Worm (Caenorhabditis elegans): ENCODE results near the gene T24D5.4.

T24D5.4 gene

DNA sequence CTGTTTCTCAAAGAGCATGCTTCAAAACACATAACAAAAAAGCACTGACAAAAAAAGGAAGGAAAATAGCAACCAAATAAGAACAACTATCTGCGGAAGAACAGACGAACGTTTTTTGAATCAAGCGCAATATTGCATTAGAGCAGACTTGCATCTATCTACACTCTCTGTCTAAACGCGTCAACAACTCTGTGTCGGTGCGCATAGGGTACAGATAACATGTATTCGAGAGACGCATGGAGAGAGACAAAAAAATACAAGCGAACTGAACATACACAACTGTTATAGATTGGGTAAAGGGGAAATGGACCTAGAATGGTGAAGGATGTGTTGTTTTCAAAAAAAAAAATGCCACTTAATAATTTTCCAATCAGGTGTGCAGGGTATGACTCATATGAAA is 38.0 kb downstream of the T24D5.4 start:
- TF ChIP-seq hmg-4 (GFP tag; optimal IDR thresholded peaks at IDR 0.05) (no peak), tra-4 (tag; optimal IDR thresholded peaks at IDR 0.05) (no peak), pes-1 (GFP tag; IDR thresholded peaks at IDR 0.05) (no peak), tbx-37 (GFP tag; conservative IDR thresholded peaks at IDR 0.05) (no peak), B0310.2 (tag; optimal IDR thresholded peaks at IDR 0.05) (no peak), aly-1 (tag; optimal IDR thresholded peaks at IDR 0.05) (no peak), tbx-11 (GFP tag; IDR thresholded peaks at IDR 0.05) (no peak), ets-7 (tag; optimal IDR thresholded peaks at IDR 0.05) (no peak), ceh-36 (tag; optimal IDR thresholded peaks at IDR 0.05) (no peak), hnd-1 (tag; optimal IDR thresholded peaks at IDR 0.05) (no peak), scrt-1 (GFP tag; IDR thresholded peaks at IDR 0.05) (no peak), sea-1 (GFP tag; conservative IDR thresholded peaks at IDR 0.05) (no peak), flt-1 (GFP tag; IDR thresholded peaks at IDR 0.05) (no peak), hmbx-1 (tag; optimal IDR thresholded peaks at IDR 0.05) (no peak)

- TF ChIP-seq hmbx-1 (tag; optimal IDR thresholded peaks at IDR 0.05), result no peak
- TF ChIP-seq scrt-1 (GFP tag; IDR thresholded peaks at IDR 0.05), result no peak
- no peak for TF ChIP-seq tbx-37 (GFP tag; conservative IDR thresholded peaks at IDR 0.05)
- TF ChIP-seq sea-1 (GFP tag; conservative IDR thresholded peaks at IDR 0.05), result no peak
- TF ChIP-seq F13C5.2 (tag; optimal IDR thresholded peaks at IDR 0.05), result no peak
- TF ChIP-seq ceh-13 (GFP tag; optimal IDR thresholded peaks at IDR 0.05), result no peak
- TF ChIP-seq hmg-4 (GFP tag; optimal IDR thresholded peaks at IDR 0.05), result no peak
- no peak for TF ChIP-seq ama-1 (optimal IDR thresholded peaks at IDR 0.05)
- no peak for TF ChIP-seq hnd-1 (tag; optimal IDR thresholded peaks at IDR 0.05)
- no peak for TF ChIP-seq flt-1 (GFP tag; IDR thresholded peaks at IDR 0.05)
- TF ChIP-seq pes-1 (GFP tag; IDR thresholded peaks at IDR 0.05), result no peak
- no peak for TF ChIP-seq tra-4 (tag; optimal IDR thresholded peaks at IDR 0.05)
Observed at ce11 chrX:12636242-12636641, 39.3 kb downstream of the T24D5.4 start.

DNA sequence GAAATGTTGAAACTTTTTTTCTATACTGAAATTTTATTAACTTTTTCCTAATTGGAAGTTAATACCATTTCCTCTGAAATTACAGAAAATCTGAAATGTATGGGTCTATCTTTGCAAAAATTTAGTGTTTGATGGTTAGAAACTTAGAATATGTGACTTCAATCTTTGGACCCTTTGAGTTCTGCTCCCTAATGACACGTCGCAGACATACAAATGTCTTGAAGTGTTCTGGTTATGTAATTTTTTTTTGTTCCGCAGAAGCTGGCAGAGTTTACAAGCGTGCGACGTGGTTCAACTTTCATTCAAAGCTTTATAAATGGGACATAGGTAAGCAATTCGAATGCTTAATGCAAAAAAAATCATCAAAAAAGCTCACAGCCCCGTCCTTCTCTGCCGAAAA is 41.0 kb downstream of the T24D5.4 start:
- no peak for TF ChIP-seq tbx-37 (GFP tag; conservative IDR thresholded peaks at IDR 0.05)
- no peak for TF ChIP-seq F13C5.2 (tag; optimal IDR thresholded peaks at IDR 0.05)
- no peak for TF ChIP-seq hnd-1 (tag; optimal IDR thresholded peaks at IDR 0.05)
- TF ChIP-seq flt-1 (GFP tag; IDR thresholded peaks at IDR 0.05), result no peak
- no peak for TF ChIP-seq ceh-36 (tag; optimal IDR thresholded peaks at IDR 0.05)
- TF ChIP-seq tra-4 (tag; optimal IDR thresholded peaks at IDR 0.05), result no peak
- no peak for TF ChIP-seq aly-1 (tag; optimal IDR thresholded peaks at IDR 0.05)
- no peak for TF ChIP-seq sea-1 (GFP tag; conservative IDR thresholded peaks at IDR 0.05)
- no peak for TF ChIP-seq hmg-4 (GFP tag; optimal IDR thresholded peaks at IDR 0.05)
- no peak for TF ChIP-seq ceh-13 (GFP tag; optimal IDR thresholded peaks at IDR 0.05)
- no peak for TF ChIP-seq B0310.2 (tag; optimal IDR thresholded peaks at IDR 0.05)
- no peak for TF ChIP-seq hmbx-1 (tag; optimal IDR thresholded peaks at IDR 0.05)
- TF ChIP-seq scrt-1 (GFP tag; IDR thresholded peaks at IDR 0.05), result no peak
- TF ChIP-seq ets-7 (tag; optimal IDR thresholded peaks at IDR 0.05), result no peak

DNA sequence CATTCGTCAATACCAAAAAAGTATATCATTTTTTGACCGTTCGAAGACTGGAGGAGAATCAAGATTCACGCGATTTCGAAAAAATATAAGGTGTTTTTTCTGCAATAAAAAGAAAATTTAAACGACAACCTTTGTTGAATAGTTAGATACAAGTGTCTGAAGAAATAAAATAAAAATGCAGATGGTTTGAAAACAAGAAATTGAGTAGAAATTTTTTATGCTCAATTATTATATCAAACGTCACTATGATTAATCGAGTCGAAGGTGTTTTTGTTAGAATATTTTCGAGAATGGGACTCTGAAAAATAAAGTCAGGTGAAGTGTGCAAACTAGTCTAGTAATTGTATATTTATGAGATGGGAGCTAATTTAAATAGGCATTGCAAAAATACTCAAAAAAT is 43.5 kb downstream of the T24D5.4 start, which contains the start of gene R09A8.5:
Gene R09A8.5 (minus strand): TSS at position 101 of the 400 bp plus-strand sequence.
- no peak for TF ChIP-seq ceh-13 (GFP tag; optimal IDR thresholded peaks at IDR 0.05)
- no peak for TF ChIP-seq B0310.2 (tag; optimal IDR thresholded peaks at IDR 0.05)
- no peak for TF ChIP-seq F13C5.2 (tag; optimal IDR thresholded peaks at IDR 0.05)
- no peak for TF ChIP-seq aly-1 (tag; optimal IDR thresholded peaks at IDR 0.05)
- TF ChIP-seq tbx-11 (GFP tag; IDR thresholded peaks at IDR 0.05), result no peak

ce11 chrX:12640961-12641360 is 44.0 kb downstream of the T24D5.4 start:
- TF ChIP-seq B0310.2 (tag; optimal IDR thresholded peaks at IDR 0.05) (no peak), scrt-1 (GFP tag; IDR thresholded peaks at IDR 0.05) (no peak), tra-4 (tag; optimal IDR thresholded peaks at IDR 0.05) (no peak), tbx-37 (GFP tag; conservative IDR thresholded peaks at IDR 0.05) (no peak)

DNA sequence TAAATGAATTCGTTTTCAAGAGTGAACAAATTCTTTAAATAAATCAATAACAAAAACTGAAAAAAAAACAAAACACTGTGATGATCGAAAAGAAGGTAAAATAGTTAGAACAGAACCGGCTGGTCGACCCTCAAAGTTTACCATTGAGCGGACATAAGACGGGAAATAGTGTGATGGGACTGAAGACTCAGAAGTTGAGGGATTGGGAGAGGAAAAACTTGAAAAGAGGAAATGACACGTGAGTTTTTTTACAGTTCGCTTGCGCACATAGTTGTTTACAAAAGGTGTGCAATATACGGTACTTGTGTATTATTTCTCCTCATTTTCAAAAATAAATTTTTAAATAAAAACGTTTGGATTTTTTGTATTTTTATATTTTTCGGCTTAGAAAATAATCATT is 46.0 kb downstream of the T24D5.4 start:
- no peak for TF ChIP-seq F13C5.2 (tag; optimal IDR thresholded peaks at IDR 0.05)
- TF ChIP-seq ceh-13 (GFP tag; optimal IDR thresholded peaks at IDR 0.05), result no peak
- TF ChIP-seq tra-4 (tag; optimal IDR thresholded peaks at IDR 0.05), result no peak
- no peak for TF ChIP-seq hnd-1 (tag; optimal IDR thresholded peaks at IDR 0.05)
- no peak for TF ChIP-seq sea-1 (GFP tag; conservative IDR thresholded peaks at IDR 0.05)
- TF ChIP-seq ama-1 (optimal IDR thresholded peaks at IDR 0.05), result no peak
- no peak for TF ChIP-seq hmbx-1 (tag; optimal IDR thresholded peaks at IDR 0.05)
- no peak for TF ChIP-seq hmg-4 (GFP tag; optimal IDR thresholded peaks at IDR 0.05)
- no peak for TF ChIP-seq tbx-11 (GFP tag; IDR thresholded peaks at IDR 0.05)
- TF ChIP-seq ets-7 (tag; optimal IDR thresholded peaks at IDR 0.05), result no peak
- no peak for TF ChIP-seq flt-1 (GFP tag; IDR thresholded peaks at IDR 0.05)
- no peak for TF ChIP-seq pes-1 (GFP tag; IDR thresholded peaks at IDR 0.05)
- no peak for TF ChIP-seq scrt-1 (GFP tag; IDR thresholded peaks at IDR 0.05)
- no peak for TF ChIP-seq B0310.2 (tag; optimal IDR thresholded peaks at IDR 0.05)
- TF ChIP-seq ceh-36 (tag; optimal IDR thresholded peaks at IDR 0.05), result no peak

DNA sequence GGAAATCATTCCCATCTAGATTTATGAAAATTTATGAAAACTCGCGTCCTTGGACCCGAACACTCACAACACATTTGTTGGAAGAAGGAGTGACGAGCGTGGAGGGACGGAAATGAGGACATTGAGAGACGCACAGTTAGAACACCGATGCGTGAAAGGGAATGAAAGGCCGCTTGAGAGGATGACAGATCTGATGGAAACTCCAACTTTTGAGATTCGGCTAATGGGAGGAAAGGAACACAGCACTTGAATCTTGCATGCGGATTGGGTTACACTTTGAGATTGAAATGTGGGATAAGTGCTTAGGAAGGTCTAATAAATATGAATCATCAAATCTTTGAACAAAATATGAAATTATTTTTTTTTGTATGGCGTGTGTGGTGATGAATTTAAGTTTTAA is 48.9 kb downstream of the T24D5.4 start:
- TF ChIP-seq tbx-37 (GFP tag; conservative IDR thresholded peaks at IDR 0.05), result no peak
- no peak for TF ChIP-seq hmg-4 (GFP tag; optimal IDR thresholded peaks at IDR 0.05)
- no peak for TF ChIP-seq hnd-1 (tag; optimal IDR thresholded peaks at IDR 0.05)
- TF ChIP-seq tbx-11 (GFP tag; IDR thresholded peaks at IDR 0.05), result no peak
- no peak for TF ChIP-seq aly-1 (tag; optimal IDR thresholded peaks at IDR 0.05)

- TF ChIP-seq ceh-13 (GFP tag; optimal IDR thresholded peaks at IDR 0.05), result no peak
- TF ChIP-seq ets-7 (tag; optimal IDR thresholded peaks at IDR 0.05), result no peak
- no peak for TF ChIP-seq B0310.2 (tag; optimal IDR thresholded peaks at IDR 0.05)
- TF ChIP-seq tra-4 (tag; optimal IDR thresholded peaks at IDR 0.05), result no peak
- no peak for TF ChIP-seq hmbx-1 (tag; optimal IDR thresholded peaks at IDR 0.05)
- no peak for TF ChIP-seq hnd-1 (tag; optimal IDR thresholded peaks at IDR 0.05)
- no peak for TF ChIP-seq pes-1 (GFP tag; IDR thresholded peaks at IDR 0.05)
- no peak for TF ChIP-seq hmg-4 (GFP tag; optimal IDR thresholded peaks at IDR 0.05)
- TF ChIP-seq tbx-37 (GFP tag; conservative IDR thresholded peaks at IDR 0.05), result no peak
- TF ChIP-seq scrt-1 (GFP tag; IDR thresholded peaks at IDR 0.05), result no peak
Observed at ce11 chrX:12646546-12647167, 49.7 kb downstream of the T24D5.4 start, which contains the start of gene zmp-5. TSS of gene zmp-5 (plus strand) at chrX:12647117.
